Worm (Caenorhabditis elegans): ENCODE data around the gene lgc-6.

Gene lgc-6

ce11 chrIV:8333554-8333953, 6.2 kb upstream of the lgc-6 start:
- TF ChIP-seq zag-1 (tag; optimal IDR thresholded peaks at IDR 0.05) (no peak), nhr-77 (tag; optimal IDR thresholded peaks at IDR 0.05) (no peak), daf-12 (tag; optimal IDR thresholded peaks at IDR 0.05) (no peak), mml-1 (tag; optimal IDR thresholded peaks at IDR 0.05) (no peak), elt-2 (tag; optimal IDR thresholded peaks at IDR 0.05) (no peak), tbx-2 (tag; optimal IDR thresholded peaks at IDR 0.05) (no peak), sea-2 (GFP tag; optimal IDR thresholded peaks at IDR 0.05) (no peak), unc-39 (tag; optimal IDR thresholded peaks at IDR 0.05) (no peak), hmg-11 (tag; optimal IDR thresholded peaks at IDR 0.05) (no peak), ceh-9 (tag; optimal IDR thresholded peaks at IDR 0.05) (no peak), nhr-11 (tag; optimal IDR thresholded peaks at IDR 0.05) (no peak), ztf-11 (tag; optimal IDR thresholded peaks at IDR 0.05) (no peak), lin-39 (tag; optimal IDR thresholded peaks at IDR 0.05) (no peak), nhr-76 (tag; optimal IDR thresholded peaks at IDR 0.05) (no peak), nhr-25 (tag; optimal IDR thresholded peaks at IDR 0.05) (no peak), skn-1 (tag; optimal IDR thresholded peaks at IDR 0.05) (no peak), jun-1 (tag; optimal IDR thresholded peaks at IDR 0.05) (no peak), egl-27 (tag; optimal IDR thresholded peaks at IDR 0.05) (no peak), mdl-1 (tag; optimal IDR thresholded peaks at IDR 0.05) (no peak), nfya-1 (tag; optimal IDR thresholded peaks at IDR 0.05; ENCODE audit: insufficient read depth) (no peak)

DNA sequence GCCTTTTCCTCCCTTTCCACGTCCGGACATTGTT, 6.0 kb upstream of the lgc-6 start, which contains the start of gene his-31:
Gene his-31, minus strand, starts transcription at position 30 of the 34 bp plus-strand sequence.
- TF ChIP-seq sea-2 (GFP tag; optimal IDR thresholded peaks at IDR 0.05) (no peak), daf-12 (tag; optimal IDR thresholded peaks at IDR 0.05) (no peak), nhr-23 (tag; optimal IDR thresholded peaks at IDR 0.05) (no peak), ceh-82 (tag; optimal IDR thresholded peaks at IDR 0.05) (no peak), unc-39 (tag; optimal IDR thresholded peaks at IDR 0.05) (no peak), elt-2 (tag; optimal IDR thresholded peaks at IDR 0.05) (no peak), R02D3.7 (tag; optimal IDR thresholded peaks at IDR 0.05) (no peak), nhr-25 (tag; optimal IDR thresholded peaks at IDR 0.05) (no peak), ceh-28 (tag; optimal IDR thresholded peaks at IDR 0.05) (no peak)

DNA sequence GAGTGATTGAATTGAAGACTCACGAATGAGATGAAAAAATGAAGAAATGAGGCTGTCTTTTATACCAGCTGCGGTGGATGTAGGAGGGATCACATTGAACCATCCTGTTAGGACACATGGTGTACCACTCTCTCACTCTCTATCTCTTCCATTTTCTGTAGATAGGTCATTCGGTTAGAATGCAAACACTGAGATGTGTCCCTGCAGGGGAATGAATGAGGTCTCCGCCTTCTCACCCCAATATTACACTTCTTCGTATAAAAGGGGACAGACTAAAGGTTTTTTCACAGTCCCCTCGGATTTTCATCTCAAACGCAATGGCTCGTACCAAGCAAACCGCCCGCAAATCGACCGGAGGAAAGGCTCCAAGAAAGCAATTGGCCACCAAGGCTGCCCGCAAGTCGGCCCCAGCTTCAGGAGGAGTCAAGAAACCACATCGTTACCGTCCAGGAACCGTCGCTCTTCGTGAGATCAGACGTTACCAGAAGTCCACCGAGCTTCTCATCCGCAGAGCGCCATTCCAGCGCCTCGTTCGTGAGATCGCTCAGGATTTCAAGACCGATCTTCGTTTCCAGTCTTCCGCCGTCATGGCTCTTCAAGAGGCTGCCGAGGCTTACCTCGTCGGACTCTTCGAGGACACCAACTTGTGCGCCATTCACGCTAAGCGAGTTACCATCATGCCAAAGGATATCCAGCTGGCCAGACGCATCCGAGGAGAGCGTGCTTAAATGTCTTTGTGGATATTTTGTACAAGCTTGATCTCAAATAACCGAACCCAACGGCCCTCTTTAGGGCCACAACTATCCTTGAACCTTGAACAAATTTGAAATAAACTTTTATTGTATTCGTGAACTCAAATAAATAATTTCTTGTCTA, 5.5 kb upstream of the lgc-6 start, which contains the start of gene his-32:
Gene his-32, plus strand, starts transcription at position 318 of the 876 bp plus-strand sequence.
- TF ChIP-seq pha-4 (tag; optimal IDR thresholded peaks at IDR 0.05) (peak; percentile 42), lin-15B (tag; optimal IDR thresholded peaks at IDR 0.05) (peak; percentile 15), lsy-12 (tag; optimal IDR thresholded peaks at IDR 0.05) (peak; percentile 43), nhr-25 (tag; optimal IDR thresholded peaks at IDR 0.05) (peak; percentile 94), elt-1 (tag; optimal IDR thresholded peaks at IDR 0.05) (peak; percentile 48), nhr-23 (tag; optimal IDR thresholded peaks at IDR 0.05) (peak; percentile 88), nhr-43 (tag; optimal IDR thresholded peaks at IDR 0.05; ENCODE audit: poor library complexity, severe bottlenecking) (peak; percentile 26), hmg-11 (tag; optimal IDR thresholded peaks at IDR 0.05) (no peak), unc-39 (tag; optimal IDR thresholded peaks at IDR 0.05) (no peak)

- TF ChIP-seq lin-15B (tag; optimal IDR thresholded peaks at IDR 0.05) (no peak), ceh-28 (tag; optimal IDR thresholded peaks at IDR 0.05) (no peak), lin-39 (tag; optimal IDR thresholded peaks at IDR 0.05) (no peak), nhr-25 (tag; optimal IDR thresholded peaks at IDR 0.05) (no peak), R02D3.7 (tag; optimal IDR thresholded peaks at IDR 0.05) (no peak), jun-1 (tag; optimal IDR thresholded peaks at IDR 0.05) (no peak), ceh-82 (tag; optimal IDR thresholded peaks at IDR 0.05) (no peak), aly-2 (tag; optimal IDR thresholded peaks at IDR 0.05) (no peak), snpc-4 (tag; optimal IDR thresholded peaks at IDR 0.05) (no peak)
Measured at ce11 chrIV:8342385-8342784, 2.6 kb downstream of the lgc-6 start, which contains the start of gene lgc-5. TSS of gene lgc-5 (plus strand) at chrIV:8342685.

ce11 chrIV:8345518-8345917, 5.8 kb downstream of the lgc-6 start, which contains the start of gene F17E9.5:
TSS of gene F17E9.5 (plus strand) at chrIV:8345818.
- TF ChIP-seq aly-2 (tag; optimal IDR thresholded peaks at IDR 0.05) (no peak), lin-39 (tag; optimal IDR thresholded peaks at IDR 0.05) (no peak), nhr-76 (tag; optimal IDR thresholded peaks at IDR 0.05) (no peak), egl-5 (tag; optimal IDR thresholded peaks at IDR 0.05) (no peak), sea-2 (GFP tag; optimal IDR thresholded peaks at IDR 0.05) (no peak), zag-1 (tag; optimal IDR thresholded peaks at IDR 0.05) (no peak)
